Worm (Caenorhabditis elegans): ENCODE measurements around the gene Y24F12A.1.

DNA sequence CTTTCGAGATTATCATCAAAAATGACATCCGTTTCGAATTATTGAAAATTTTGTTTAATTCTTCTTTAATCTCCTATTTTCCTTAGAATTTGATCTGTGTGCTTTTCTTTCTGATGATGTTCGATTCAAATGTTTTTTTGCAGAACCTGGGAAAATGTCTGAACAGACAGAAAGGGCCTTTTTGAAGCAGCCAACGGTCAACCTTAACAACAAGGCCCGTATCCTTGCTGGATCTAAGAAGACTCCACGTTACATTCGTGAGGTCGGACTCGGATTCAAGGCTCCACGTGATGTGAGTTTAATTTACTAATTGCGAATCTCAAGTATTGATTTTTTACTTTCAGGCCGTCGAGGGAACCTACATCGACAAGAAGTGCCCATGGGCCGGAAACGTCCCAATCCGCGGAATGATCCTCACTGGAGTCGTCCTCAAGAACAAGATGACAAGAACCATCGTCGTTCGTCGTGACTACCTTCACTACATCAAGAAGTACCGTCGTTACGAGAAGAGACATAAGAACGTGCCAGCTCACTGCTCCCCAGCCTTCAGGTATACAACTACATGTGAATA, 2.5 kb upstream of the Y24F12A.1 start, which contains the start of gene rps-11:
- TF ChIP-seq ceh-13 (GFP tag; optimal IDR thresholded peaks at IDR 0.05) = no peak
- no peak for TF ChIP-seq F13C5.2 (tag; optimal IDR thresholded peaks at IDR 0.05)
- no peak for TF ChIP-seq flt-1 (GFP tag; IDR thresholded peaks at IDR 0.05)

All from whole organism, early embryonic.